Fruit fly (Drosophila melanogaster): ENCODE data around the gene nerfin-2.

DNA sequence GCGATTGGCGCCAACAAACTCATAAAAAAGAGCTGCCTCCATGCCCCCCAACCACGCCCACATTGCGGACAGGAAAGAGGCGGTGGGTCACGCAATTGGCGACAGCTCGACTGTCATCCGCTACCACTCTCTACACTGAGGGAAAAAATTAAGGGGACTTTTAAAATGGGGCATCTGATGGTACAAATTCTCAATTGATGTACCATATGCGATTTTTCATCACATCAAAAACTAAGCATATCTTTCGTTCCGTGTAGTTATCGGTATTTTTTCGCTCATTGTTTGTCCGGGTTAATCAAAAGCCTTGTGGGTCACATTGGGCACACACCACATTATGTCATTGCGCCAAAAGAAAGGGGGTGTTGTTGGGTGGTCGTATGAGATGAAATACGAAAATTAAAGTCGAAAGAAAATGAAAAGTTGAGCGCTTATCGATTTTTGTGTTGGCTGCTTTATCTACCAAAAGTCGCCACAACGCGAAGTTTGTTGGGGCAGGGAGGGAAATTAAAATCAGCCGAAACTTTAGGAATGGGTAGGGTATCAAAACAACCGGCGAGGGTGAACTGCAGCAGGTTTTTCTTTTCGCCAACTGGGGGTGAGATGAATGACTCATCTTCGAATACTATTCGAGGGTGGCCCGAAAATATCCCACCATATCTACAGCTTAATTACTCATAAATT is 46.7 kb upstream of the nerfin-2 start:
- TF ChIP-seq CG11762 (GFP tag; optimal IDR thresholded peaks at IDR 0.05; ENCODE audit: insufficient read depth) (no peak), fd85E (GFP tag; optimal IDR thresholded peaks at IDR 0.05) (no peak), Sox102F (GFP tag; optimal IDR thresholded peaks at IDR 0.05) (no peak), ss (GFP tag; optimal IDR thresholded peaks at IDR 0.05) (no peak), CG32006 (GFP tag; optimal IDR thresholded peaks at IDR 0.05) (no peak), CG6808 (GFP tag; optimal IDR thresholded peaks at IDR 0.05) (no peak), CG16779 (tag; optimal IDR thresholded peaks at IDR 0.05) (no peak), Eip93F (GFP tag; optimal IDR thresholded peaks at IDR 0.05) (no peak), svp (GFP tag) (peak; percentile 48), Smox (GFP tag; optimal IDR thresholded peaks at IDR 0.05) (no peak), Gug (GFP tag; IDR thresholded peaks at IDR 0.05) (no peak), CG6792 (GFP tag; optimal IDR thresholded peaks at IDR 0.05) (no peak), acj6 (GFP tag; optimal IDR thresholded peaks at IDR 0.05) (no peak)

Measured in whole organism, prepupa.